Worm (Caenorhabditis elegans) whole organism, L4/young adult: ENCODE measurements around the gene flp-12.

Experiments
- W03F9.2 ChIP-seq: fragments of 150-350 bp; optimal IDR thresholded peaks from 2 replicates; lab custom pipeline; 2014; ENCODE audit warnings: missing biosample characterization, missing genetic modification characterization
- dao-5 ChIP-seq: sonication (generic microtip); optimal IDR thresholded peaks from 2 replicates; lab custom pipeline; 2016; ENCODE audit warnings: missing genotype, missing genetic modification characterization, moderate library complexity, missing compliant biosample characterization
- him-1 ChIP-seq: sonication (generic microtip); optimal IDR thresholded peaks from 2 replicates; lab custom pipeline; 2016; ENCODE audit warnings: missing genotype, missing genetic modification reagents, missing genetic modification characterization, missing compliant biosample characterization

flp-12 gene

DNA sequence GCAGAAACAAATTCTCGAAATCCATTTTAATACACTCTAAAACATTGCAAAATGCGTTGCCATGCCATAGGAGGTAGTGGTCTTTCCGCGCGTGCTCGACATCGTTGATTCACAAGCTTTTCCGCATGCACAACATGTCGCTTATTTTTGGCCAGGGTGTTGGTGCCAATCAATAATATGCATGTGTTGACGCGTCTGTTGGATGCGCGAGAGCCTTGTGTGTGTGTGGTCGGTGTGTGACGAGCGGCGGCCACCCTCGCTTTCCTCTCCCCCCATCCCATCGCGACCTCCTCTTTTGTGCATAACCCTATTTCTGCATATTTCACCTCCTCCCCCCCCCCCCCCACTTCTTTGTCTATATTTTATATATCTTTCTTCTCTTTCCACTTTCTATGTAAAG, 15.9 kb downstream of the flp-12 start:
- TF ChIP-seq dao-5 (tag; lab: Kevin White, UChicago) (no peak), W03F9.2 (tag; lab: Kevin White, UChicago) (no peak), him-1 (tag; lab: Kevin White, UChicago) (no peak)

DNA sequence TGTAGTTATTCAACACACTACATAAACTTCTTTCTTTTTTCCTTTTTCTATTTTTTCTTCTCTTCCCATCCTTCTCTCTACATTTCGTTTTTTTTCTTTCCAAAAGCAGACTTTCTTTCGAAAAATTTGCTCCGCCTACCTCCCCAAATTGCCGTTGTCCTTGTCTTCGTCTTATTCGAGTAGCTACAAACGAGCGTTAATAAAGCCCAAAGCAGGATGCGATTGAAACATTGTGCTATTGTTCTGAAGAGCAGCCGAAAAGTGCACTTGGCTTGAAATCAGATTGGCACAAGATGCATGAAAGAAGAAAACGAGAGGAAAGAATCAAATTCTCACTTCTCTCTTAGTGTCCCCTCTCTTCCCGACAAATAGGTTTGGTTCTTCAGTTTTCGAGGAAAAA, 17.3 kb downstream of the flp-12 start:
- TF ChIP-seq dao-5 (tag; lab: Kevin White, UChicago): no peak

DNA sequence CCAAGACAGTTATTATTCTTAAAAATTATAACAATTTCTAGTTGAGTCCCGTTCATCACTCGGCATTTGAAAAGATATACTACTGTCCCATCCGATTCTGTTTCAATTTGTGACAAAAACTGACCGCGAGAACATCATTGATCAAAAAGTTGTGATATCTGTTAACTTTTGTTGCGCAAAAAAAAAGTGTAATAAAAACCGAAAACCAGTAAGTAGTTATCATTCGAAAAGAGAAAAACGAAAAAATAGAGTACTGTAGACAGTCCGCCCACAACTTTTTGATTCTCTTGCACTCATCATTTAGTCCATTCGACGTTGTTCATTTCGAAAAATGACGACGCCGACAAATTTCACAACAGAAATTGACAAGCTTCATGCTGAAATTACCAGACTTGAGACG, 21.0 kb downstream of the flp-12 start, which contains the start of gene amt-1:
TSS of gene amt-1 (plus strand) at position 301 of the 400 bp plus-strand sequence.
- TF ChIP-seq dao-5 (tag; lab: Kevin White, UChicago) (no peak), him-1 (tag; lab: Kevin White, UChicago) (no peak), W03F9.2 (tag; lab: Kevin White, UChicago) (no peak)

DNA sequence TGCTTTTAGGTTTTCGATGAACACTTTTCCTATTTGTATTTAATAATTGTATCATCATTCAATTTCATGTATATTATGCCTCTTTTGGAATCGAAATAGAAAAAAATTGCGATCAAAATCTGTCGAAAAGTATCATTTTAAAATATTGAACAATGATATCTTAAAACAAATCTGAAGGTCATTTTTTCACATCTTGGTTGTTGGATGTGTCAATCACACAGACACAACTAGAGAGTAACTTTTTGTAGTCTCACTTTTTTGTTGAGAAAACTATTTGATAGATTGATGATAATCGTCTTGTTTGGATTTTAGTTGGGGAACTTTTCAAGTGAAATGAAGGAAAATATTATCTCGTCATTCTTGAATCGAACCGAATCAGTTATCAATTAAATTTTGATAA, 22.9 kb downstream of the flp-12 start:
- no peak for TF ChIP-seq W03F9.2 (tag; lab: Kevin White, UChicago)
- TF ChIP-seq dao-5 (tag; lab: Kevin White, UChicago): no peak
- TF ChIP-seq him-1 (tag; lab: Kevin White, UChicago): no peak

DNA sequence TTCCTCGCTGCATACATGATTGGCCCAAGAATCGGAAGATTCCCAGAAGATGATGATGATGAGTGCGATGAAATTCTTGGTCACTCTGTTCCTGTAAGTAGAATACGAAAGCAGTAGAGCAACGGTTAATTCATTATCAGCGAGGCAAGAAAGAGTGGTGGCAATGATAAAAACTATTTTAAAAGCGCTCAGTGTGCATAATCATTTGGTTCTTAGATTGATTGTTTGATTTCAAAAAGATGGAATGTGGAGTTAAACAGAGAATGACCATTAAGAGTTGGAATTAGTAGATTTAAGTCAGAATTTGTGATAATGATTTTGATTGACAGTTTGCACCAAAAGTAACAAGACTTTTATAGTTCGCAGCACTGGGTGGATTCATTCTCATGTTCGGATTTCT, 25.0 kb downstream of the flp-12 start:
- TF ChIP-seq him-1 (tag; lab: Kevin White, UChicago): no peak
- TF ChIP-seq dao-5 (tag; lab: Kevin White, UChicago): no peak
- no peak for TF ChIP-seq W03F9.2 (tag; lab: Kevin White, UChicago)

DNA sequence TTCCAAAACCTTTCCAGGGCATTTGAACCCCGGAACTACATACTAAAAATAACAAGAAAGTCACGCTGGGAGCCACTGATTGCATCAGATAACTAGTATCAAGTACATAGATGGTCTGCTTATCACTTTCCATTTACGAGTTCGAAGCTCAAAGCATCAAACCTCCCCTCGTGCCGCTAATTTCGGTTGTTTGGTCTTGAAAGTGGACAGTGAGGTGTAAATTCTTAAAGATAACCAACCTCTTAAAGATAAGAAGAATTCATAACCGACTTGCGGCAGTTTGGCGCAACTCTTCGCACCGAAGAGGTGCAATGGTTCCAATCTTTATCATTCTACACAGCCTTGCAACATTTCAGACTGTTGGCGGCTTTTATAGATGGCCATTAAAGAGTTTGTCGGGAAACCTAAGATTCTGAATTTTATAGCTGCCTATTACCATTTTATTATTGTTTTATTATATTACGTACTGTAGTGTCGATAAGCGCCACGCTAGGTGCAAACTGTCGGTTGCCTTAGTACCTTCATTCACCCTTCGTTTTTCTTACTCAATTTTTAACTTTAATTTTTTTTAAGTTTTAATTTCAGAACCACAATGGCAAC, 27.3 kb downstream of the flp-12 start, which contains the start of gene amt-4:
TSS of gene amt-4 (plus strand) at position 586 of the 600 bp plus-strand sequence.
- TF ChIP-seq dao-5 (tag; lab: Kevin White, UChicago): no peak
- TF ChIP-seq W03F9.2 (tag; lab: Kevin White, UChicago): no peak
- TF ChIP-seq him-1 (tag; lab: Kevin White, UChicago): no peak

DNA sequence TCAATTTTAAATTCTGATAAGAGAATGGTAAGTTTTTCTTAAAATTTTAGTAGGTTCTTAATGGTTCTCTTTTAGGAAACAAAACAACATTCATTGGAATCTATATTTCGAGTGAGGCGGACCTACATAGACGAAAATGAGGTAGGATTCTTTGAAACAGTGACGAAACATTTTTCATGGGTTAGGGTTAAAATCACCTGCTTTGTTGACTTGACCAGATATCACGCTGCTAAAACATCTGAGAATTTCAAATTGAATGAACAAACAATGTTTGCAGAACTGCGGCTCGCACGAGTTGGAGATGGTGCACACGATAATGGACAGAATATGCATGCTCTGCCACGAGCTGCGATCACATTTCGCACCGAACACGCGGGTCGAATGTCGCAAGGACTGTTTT, 29.9 kb downstream of the flp-12 start:
- TF ChIP-seq W03F9.2 (tag; lab: Kevin White, UChicago) (no peak), him-1 (tag; lab: Kevin White, UChicago) (no peak), dao-5 (tag; lab: Kevin White, UChicago) (no peak)

DNA sequence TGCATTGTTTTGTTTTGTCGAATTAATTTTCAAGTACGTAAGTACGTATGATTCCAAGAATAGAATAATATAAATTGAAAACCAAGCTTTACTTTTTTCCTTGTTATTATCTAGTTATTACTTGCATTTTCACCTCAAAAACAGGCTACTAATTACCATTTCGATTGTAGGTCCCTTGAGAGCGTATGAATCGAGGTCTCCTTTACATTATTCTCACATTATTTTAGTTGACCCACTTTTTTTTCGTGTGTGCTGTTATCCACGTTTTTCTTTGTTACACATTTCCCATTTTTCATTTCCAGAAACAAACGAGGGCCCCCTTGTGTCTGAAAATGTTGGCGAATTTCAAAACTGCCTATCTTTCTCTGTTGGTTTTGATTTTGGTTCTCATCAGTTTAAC, 30.3 kb downstream of the flp-12 start, which contains the start of gene C05E11.6:
TSS of gene C05E11.6 (plus strand) at position 301 of the 400 bp plus-strand sequence.
- no peak for TF ChIP-seq him-1 (tag; lab: Kevin White, UChicago)
- no peak for TF ChIP-seq W03F9.2 (tag; lab: Kevin White, UChicago)
- no peak for TF ChIP-seq dao-5 (tag; lab: Kevin White, UChicago)

DNA sequence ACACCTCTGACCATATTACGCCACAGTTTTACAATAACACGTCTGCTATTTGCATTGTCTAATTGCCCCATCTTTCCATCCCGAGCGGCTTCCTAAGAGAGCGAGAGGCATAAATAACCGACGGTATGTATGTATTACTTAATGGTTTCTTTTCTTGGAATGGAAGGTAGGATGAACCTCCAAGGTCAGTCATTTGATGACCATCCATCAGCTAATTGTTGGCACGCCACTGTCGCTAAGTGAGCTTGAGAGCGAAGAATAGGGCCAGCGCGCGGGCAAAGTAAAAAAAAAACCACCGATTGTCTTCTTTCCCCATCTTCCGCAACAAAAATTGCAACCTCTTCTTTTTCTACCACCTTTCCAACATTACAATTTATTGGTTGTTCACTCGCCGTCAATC, 36.1 kb downstream of the flp-12 start:
- TF ChIP-seq W03F9.2 (tag; lab: Kevin White, UChicago) (no peak), dao-5 (tag; lab: Kevin White, UChicago) (no peak), him-1 (tag; lab: Kevin White, UChicago) (no peak)

DNA sequence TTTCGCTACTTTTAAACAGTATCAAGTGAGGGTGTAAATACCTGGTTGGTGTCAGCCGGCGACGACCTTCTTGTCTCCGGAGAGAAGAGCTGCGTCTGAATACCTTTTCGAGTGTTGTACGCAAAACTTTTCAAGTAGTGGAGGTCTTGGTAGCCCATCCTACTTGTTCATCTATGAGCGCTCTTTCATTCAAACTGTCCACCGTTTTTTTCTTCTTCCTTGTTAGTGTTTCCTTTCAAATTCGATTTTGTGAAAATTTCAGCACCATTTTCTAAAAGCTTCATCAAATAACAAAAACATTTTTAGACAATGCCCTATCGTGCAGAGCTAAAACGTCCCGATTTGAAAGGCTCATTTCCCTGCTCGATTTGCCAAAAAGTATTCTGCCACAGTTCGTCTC, 37.8 kb downstream of the flp-12 start, which contains the start of gene ham-2:
TSS of gene ham-2 (plus strand) at position 301 of the 400 bp plus-strand sequence.
- TF ChIP-seq dao-5 (tag; lab: Kevin White, UChicago) (no peak), him-1 (tag; lab: Kevin White, UChicago) (no peak), W03F9.2 (tag; lab: Kevin White, UChicago) (no peak)

DNA sequence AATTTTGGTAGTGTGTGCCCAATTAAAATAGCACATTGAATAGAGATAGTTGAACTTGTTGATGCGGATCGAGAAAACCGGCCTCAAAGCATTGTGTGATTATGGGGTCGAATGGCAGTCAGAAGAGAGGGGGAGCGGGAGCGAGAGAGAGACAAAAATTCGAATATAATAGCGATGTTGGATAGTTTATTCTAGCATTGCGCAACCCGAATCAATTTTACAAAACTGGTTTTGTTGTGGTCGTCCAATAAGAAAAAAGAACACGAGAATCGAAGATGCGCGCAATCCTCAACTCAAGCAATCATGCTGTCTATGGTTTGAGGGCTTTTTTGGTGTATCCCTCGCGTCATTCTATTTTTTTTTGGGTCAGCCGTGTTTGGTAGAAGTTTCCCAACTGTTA, 38.7 kb downstream of the flp-12 start:
- TF ChIP-seq dao-5 (tag; lab: Kevin White, UChicago): no peak

DNA sequence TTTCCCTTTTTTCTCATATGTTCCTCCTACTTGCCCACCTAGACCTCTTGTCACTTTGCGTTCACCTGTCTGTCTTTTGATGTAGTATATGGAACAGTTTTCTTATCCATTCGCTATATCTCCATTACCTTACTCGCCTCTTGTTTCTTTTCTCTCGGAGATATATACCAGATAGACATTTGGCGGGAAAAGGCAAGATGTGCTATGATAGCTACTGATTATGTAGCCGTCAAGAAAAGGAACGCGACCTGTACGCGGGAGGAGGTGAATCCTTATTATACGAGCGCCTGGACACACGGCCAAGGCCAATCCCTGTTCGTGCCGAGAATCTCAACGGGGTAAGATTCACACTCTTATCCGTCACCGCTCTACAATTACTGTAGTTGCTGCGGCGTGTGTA, 39.1 kb downstream of the flp-12 start:
- TF ChIP-seq dao-5 (tag; lab: Kevin White, UChicago): no peak
- TF ChIP-seq him-1 (tag; lab: Kevin White, UChicago): no peak
- TF ChIP-seq W03F9.2 (tag; lab: Kevin White, UChicago): no peak

DNA sequence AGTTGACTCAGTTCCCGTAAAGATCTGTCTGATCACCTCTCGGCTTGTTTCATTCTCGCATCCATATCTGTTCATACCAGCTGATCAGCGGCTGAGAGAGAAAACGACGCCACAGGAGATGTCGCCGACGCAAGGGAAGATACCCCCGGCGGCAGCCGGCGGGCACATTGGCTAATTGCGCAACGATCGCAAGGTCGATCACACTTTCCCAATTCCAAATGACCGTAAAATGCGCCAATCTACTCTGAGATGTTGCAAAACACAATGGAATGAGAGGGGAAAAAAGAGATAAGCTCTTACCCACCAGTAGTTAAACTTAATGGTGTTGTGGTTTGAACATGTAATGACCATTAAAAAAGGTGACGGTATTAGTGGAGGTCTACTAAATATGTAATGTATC, 41.2 kb downstream of the flp-12 start:
- TF ChIP-seq him-1 (tag; lab: Kevin White, UChicago): no peak
- TF ChIP-seq W03F9.2 (tag; lab: Kevin White, UChicago): no peak
- TF ChIP-seq dao-5 (tag; lab: Kevin White, UChicago): no peak

DNA sequence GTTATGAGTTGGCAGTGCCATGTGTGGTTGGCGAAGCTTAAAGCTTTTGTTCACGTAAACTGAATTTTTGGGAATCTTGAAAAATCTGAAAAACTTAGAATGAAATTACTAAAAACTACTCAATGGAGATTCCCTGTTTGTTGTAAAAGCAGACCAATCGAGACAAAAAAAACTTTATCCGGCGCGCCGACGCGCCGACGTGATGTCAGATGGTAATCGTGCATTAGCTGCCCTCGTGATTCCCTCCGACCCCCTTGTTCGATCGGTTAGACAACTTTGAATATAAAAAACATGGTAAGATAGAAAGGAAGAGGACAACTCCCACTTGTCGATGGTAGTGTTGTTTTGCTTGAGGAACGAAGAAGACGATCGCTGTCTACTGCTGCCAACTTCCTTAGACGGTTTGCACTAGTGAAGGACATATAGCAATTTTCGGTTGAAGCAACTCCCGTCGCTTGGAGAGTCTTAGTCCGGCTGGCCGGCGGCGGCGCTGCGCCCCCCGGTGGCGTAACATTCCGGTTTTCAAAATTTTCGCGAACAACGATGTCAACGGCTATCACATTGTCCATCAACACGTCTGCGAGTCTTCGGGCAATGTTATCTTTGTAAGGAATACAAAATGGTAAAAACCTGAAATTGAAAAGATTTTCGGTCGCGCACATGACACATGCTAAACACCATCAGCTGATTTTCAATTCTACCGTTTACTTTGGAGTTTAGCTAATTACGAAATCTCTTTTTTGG, 42.1 kb downstream of the flp-12 start, which contains the start of gene C07A12.18:
TSS of gene C07A12.18 (minus strand) at position 51 of the 744 bp plus-strand sequence.
- TF ChIP-seq him-1 (tag; lab: Kevin White, UChicago) (no peak), dao-5 (tag; lab: Kevin White, UChicago) (no peak)
